Fruit fly (Drosophila melanogaster) whole organism: ENCODE measurements around the gene CCDC53.
A peak's percentile ranks its signal among the peaks of the same experiment; 100 is the strongest.

ENCODE experiments used
- CG8478 ChIP-seq: fragments of >200 bp; optimal IDR thresholded peaks from 2 replicates; lab custom pipeline; 2018; ENCODE audit warnings: inconsistent platforms
- Dll ChIP-seq: fragments of >200 bp; optimal IDR thresholded peaks from 2 replicates; lab custom pipeline; 2017
- EcR ChIP-seq, 2 experiments: fragments of >200 bp; optimal IDR thresholded peaks; 2 replicates each; lab custom pipeline; 2017; ENCODE audit warnings: missing biosample characterization in 2 of 2, missing genetic modification characterization in 2 of 2, missing genetic modification reagents in 2 of 2
- pan ChIP-seq: fragments of >200 bp; optimal IDR thresholded peaks from 2 replicates; lab custom pipeline; 2017
- psq ChIP-seq: fragments of >200 bp; optimal IDR thresholded peaks from 2 replicates; lab custom pipeline; 2017
- usp ChIP-seq: fragments of >200 bp; optimal IDR thresholded peaks from 2 replicates; lab custom pipeline; 2017; ENCODE audit warnings: missing biosample characterization, missing genetic modification characterization, mixed read lengths

The CCDC53 gene

dm6 chr2L:8030102-8030501 is 10.8 kb upstream of the CCDC53 start:
- TF ChIP-seq psq (lab: Kevin White, UChicago) (no peak), usp (no peak), EcR (GFP tag; optimal IDR thresholded peaks at IDR 0.05; lab: Kevin White, UChicago) (no peak), Dll (lab: Kevin White, UChicago) (no peak), pan (lab: Kevin White, UChicago) (no peak), CG8478 (lab: Kevin White, UChicago) (no peak)

- no peak for TF ChIP-seq usp
- TF ChIP-seq EcR (GFP tag; optimal IDR thresholded peaks at IDR 0.05; lab: Kevin White, UChicago), result no peak
- TF ChIP-seq Dll (lab: Kevin White, UChicago), result no peak
- TF ChIP-seq CG8478 (lab: Kevin White, UChicago), result peak; percentile 77
- no peak for TF ChIP-seq pan (lab: Kevin White, UChicago)
- no peak for TF ChIP-seq psq (lab: Kevin White, UChicago)
Observed at dm6 chr2L:8030693-8031210, 10.2 kb upstream of the CCDC53 start, which contains the start of gene Cka. Gene Cka (plus strand): TSS chr2L:8030721.

- TF ChIP-seq Dll (lab: Kevin White, UChicago) (no peak), pan (lab: Kevin White, UChicago) (no peak), CG8478 (lab: Kevin White, UChicago) (no peak), psq (lab: Kevin White, UChicago) (no peak), EcR (GFP tag; optimal IDR thresholded peaks at IDR 0.05; lab: Kevin White, UChicago) (no peak)
Observed at dm6 chr2L:8031588-8031987, 9.3 kb upstream of the CCDC53 start.

- TF ChIP-seq usp, result no peak
- no peak for TF ChIP-seq Dll (lab: Kevin White, UChicago)
- no peak for TF ChIP-seq EcR (GFP tag; optimal IDR thresholded peaks at IDR 0.05; lab: Kevin White, UChicago)
Observed at dm6 chr2L:8033756-8034155, 7.2 kb upstream of the CCDC53 start.

- TF ChIP-seq EcR (GFP tag; optimal IDR thresholded peaks at IDR 0.05; lab: Kevin White, UChicago) (no peak), psq (lab: Kevin White, UChicago) (no peak), CG8478 (lab: Kevin White, UChicago) (no peak), usp (no peak)
Observed at dm6 chr2L:8034734-8035133, 6.2 kb upstream of the CCDC53 start.

- TF ChIP-seq psq (lab: Kevin White, UChicago), result no peak
Observed at dm6 chr2L:8039688-8040087, 1.2 kb upstream of the CCDC53 start, which contains the start of gene CG7367. Gene CG7367 (minus strand): TSS chr2L:8039788.

- TF ChIP-seq CG8478 (lab: Kevin White, UChicago), result no peak
- TF ChIP-seq usp, result no peak
- TF ChIP-seq pan (lab: Kevin White, UChicago), result no peak
- no peak for TF ChIP-seq Dll (lab: Kevin White, UChicago)
- TF ChIP-seq psq (lab: Kevin White, UChicago), result no peak
- TF ChIP-seq EcR (GFP tag; optimal IDR thresholded peaks at IDR 0.05; lab: Kevin White, UChicago), result no peak
Observed at dm6 chr2L:8042645-8043281, 1.9 kb downstream of the CCDC53 start, which contains the start of gene RpL36A. Gene RpL36A (minus strand): TSS chr2L:8042909.

- TF ChIP-seq pan (lab: Kevin White, UChicago) (no peak), CG8478 (lab: Kevin White, UChicago) (no peak), EcR (GFP tag; optimal IDR thresholded peaks at IDR 0.05; lab: Kevin White, UChicago) (no peak), Dll (lab: Kevin White, UChicago) (no peak), usp (no peak), psq (lab: Kevin White, UChicago) (no peak)
Observed at dm6 chr2L:8043282-8043668, 2.4 kb downstream of the CCDC53 start, which contains the start of gene Megf8. Gene Megf8 (plus strand): TSS chr2L:8043471.

dm6 chr2L:8071112-8071976 is 30.4 kb downstream of the CCDC53 start, which contains the start of gene poe:
Gene poe (minus strand): TSS chr2L:8071624.
- TF ChIP-seq psq (lab: Kevin White, UChicago) (no peak), usp (no peak), EcR (GFP tag; optimal IDR thresholded peaks at IDR 0.05; lab: Kevin White, UChicago) (no peak), Dll (lab: Kevin White, UChicago) (no peak), CG8478 (lab: Kevin White, UChicago) (no peak), pan (lab: Kevin White, UChicago) (no peak)

dm6 chr2L:8072692-8073091 is 31.8 kb downstream of the CCDC53 start, which contains the start of the genes MED20 and Trf:
Gene MED20 (minus strand): TSS chr2L:8072848.
Gene Trf (plus strand): TSS chr2L:8072895.
- no peak for TF ChIP-seq usp
- TF ChIP-seq CG8478 (lab: Kevin White, UChicago), result no peak
- no peak for TF ChIP-seq pan (lab: Kevin White, UChicago)
- TF ChIP-seq psq (lab: Kevin White, UChicago), result no peak
- TF ChIP-seq Dll (lab: Kevin White, UChicago), result no peak
- TF ChIP-seq EcR (GFP tag; optimal IDR thresholded peaks at IDR 0.05; lab: Kevin White, UChicago), result no peak

- no peak for TF ChIP-seq pan (lab: Kevin White, UChicago)
- TF ChIP-seq CG8478 (lab: Kevin White, UChicago), result no peak
- no peak for TF ChIP-seq EcR (GFP tag; optimal IDR thresholded peaks at IDR 0.05; lab: Kevin White, UChicago)
- no peak for TF ChIP-seq psq (lab: Kevin White, UChicago)
- no peak for TF ChIP-seq Dll (lab: Kevin White, UChicago)
- TF ChIP-seq usp, result no peak
Observed at dm6 chr2L:8080645-8081044, 39.7 kb downstream of the CCDC53 start.
